Worm (Caenorhabditis elegans): ENCODE data around the gene Y6D1A.1.

ce11 chrII:11798737-11799136 lies 24.7 kb downstream of the Y6D1A.1 start, which contains the start of gene hda-5:
- no peak for TF ChIP-seq unc-39 (tag; optimal IDR thresholded peaks at IDR 0.05)
- no peak for TF ChIP-seq aly-2 (tag; optimal IDR thresholded peaks at IDR 0.05)
- TF ChIP-seq R02D3.7 (tag; optimal IDR thresholded peaks at IDR 0.05) = no peak
- no peak for TF ChIP-seq lin-39 (tag; optimal IDR thresholded peaks at IDR 0.05)

Data from whole organism, L3 larva.